Worm (Caenorhabditis elegans) whole organism, L4 larva: ENCODE data around the gene prx-10.
A peak's percentile ranks its signal among the peaks of the same experiment; 100 is the strongest.

Experiments used
- F10B5.3 ChIP-seq: sonication (generic microtip); optimal IDR thresholded peaks from 2 replicates; lab custom pipeline; 2016; ENCODE audit warnings: mild to moderate bottlenecking, missing genetic modification characterization, missing compliant biosample characterization
- F37D6.2 ChIP-seq: sonication (generic microtip); optimal IDR thresholded peaks from 2 replicates; lab custom pipeline; 2016; ENCODE audit warnings: mild to moderate bottlenecking, missing genetic modification characterization, missing compliant biosample characterization
- F44E2.7 ChIP-seq: fragments of 200-800 bp; sonication (Bioruptor generic); IDR thresholded peaks from 2 replicates; pipeline ENCODE4 v2.1.2; 2022; ENCODE audit warnings: missing genetic modification characterization, missing compliant biosample characterization
- T20F7.1 ChIP-seq: fragments of 200-800 bp; sonication (Bioruptor generic); optimal IDR thresholded peaks from 2 replicates; lab custom pipeline; 2018; ENCODE audit warnings: mild to moderate bottlenecking, missing genetic modification characterization, missing compliant biosample characterization
- T26A8.4 ChIP-seq: fragments of 200-800 bp; sonication (Bioruptor generic); IDR thresholded peaks from 2 replicates; pipeline ENCODE4 v1.3.6; 2022; ENCODE audit warnings: missing genetic modification characterization, missing compliant biosample characterization
- Y105C5A.15 ChIP-seq: fragments of 200-800 bp; sonication (Bioruptor generic); IDR thresholded peaks from 2 replicates; pipeline ENCODE4 v1.3.6; 2022; ENCODE audit warnings: missing genetic modification characterization, missing compliant biosample characterization
- Y5F2A.4 ChIP-seq: fragments of 200-800 bp; sonication (Bioruptor generic); optimal IDR thresholded peaks from 2 replicates; lab custom pipeline; 2018; ENCODE audit warnings: mild to moderate bottlenecking, missing genetic modification characterization, missing compliant biosample characterization
- Y75B8A.6 ChIP-seq: fragments of 200-800 bp; sonication (Bioruptor generic); IDR thresholded peaks from 2 replicates; pipeline ENCODE4 v1.3.6; 2022; ENCODE audit warnings: missing genetic modification reagents, missing genetic modification characterization, missing compliant biosample characterization
- ZK337.2 ChIP-seq: fragments of 200-800 bp; sonication (Bioruptor generic); IDR thresholded peaks from 2 replicates; pipeline ENCODE4 v1.3.6; 2022; ENCODE audit warnings: missing genetic modification reagents, missing genetic modification characterization, missing compliant biosample characterization
- ceh-32 ChIP-seq: sonication (generic microtip); optimal IDR thresholded peaks from 2 replicates; lab custom pipeline; 2016; ENCODE audit warnings: mild to moderate bottlenecking, missing genetic modification characterization, missing compliant biosample characterization; ENCODE audit not compliant: poor library complexity
- ceh-62 ChIP-seq: sonication (generic microtip); optimal IDR thresholded peaks from 2 replicates; lab custom pipeline; 2017; ENCODE audit warnings: missing biosample characterization, missing genetic modification characterization
- cey-2 ChIP-seq: sonication (generic microtip); optimal IDR thresholded peaks from 3 replicates; lab custom pipeline; 2017; ENCODE audit warnings: missing genetic modification characterization, mild to moderate bottlenecking, missing compliant biosample characterization, antibody characterized with exemption, borderline replicate concordance; ENCODE audit not compliant: insufficient read depth
- daf-16 ChIP-seq, 3 experiments: sonication (generic microtip); optimal IDR thresholded peaks; 2 replicates each; lab custom pipeline; 2016 to 2017; ENCODE audit warnings: missing genetic modification characterization in 3 of 3, missing genetic modification reagents in 3 of 3, mild to moderate bottlenecking in 2 of 3, missing compliant biosample characterization in 2 of 3, missing biosample characterization in 1 of 3, moderate library complexity in 1 of 3
- daf-8 ChIP-seq: fragments of 200-800 bp; sonication (Bioruptor generic); IDR thresholded peaks from 2 replicates; pipeline ENCODE4 v1.3.6; 2022; ENCODE audit warnings: missing genetic modification characterization, missing compliant biosample characterization
- dmd-9 ChIP-seq: fragments of 200-800 bp; sonication (Bioruptor generic); IDR thresholded peaks from 2 replicates; pipeline ENCODE4 v1.3.6; 2022; ENCODE audit warnings: missing genetic modification reagents, missing genetic modification characterization, missing compliant biosample characterization
- dpl-1 ChIP-seq: fragments of 150-350 bp; optimal IDR thresholded peaks from 2 replicates; lab custom pipeline; 2014; ENCODE audit warnings: missing biosample characterization, missing genetic modification reagents, missing genetic modification characterization
- fos-1 ChIP-seq: fragments of 150-350 bp; optimal IDR thresholded peaks from 2 replicates; lab custom pipeline; 2014; ENCODE audit warnings: missing biosample characterization, missing genetic modification characterization
- hlh-11 ChIP-seq: fragments of 200-800 bp; sonication (Bioruptor generic); optimal IDR thresholded peaks from 2 replicates; lab custom pipeline; 2018; ENCODE audit warnings: mild to moderate bottlenecking, missing genetic modification characterization, missing compliant biosample characterization
- lim-7 ChIP-seq: fragments of 200-800 bp; sonication (Bioruptor generic); IDR thresholded peaks from 2 replicates; pipeline ENCODE4 v1.3.6; 2022; ENCODE audit warnings: missing genetic modification characterization, missing compliant biosample characterization
- lin-1 ChIP-seq: fragments of 200-800 bp; sonication (Bioruptor generic); IDR thresholded peaks from 2 replicates; pipeline ENCODE4 v1.3.6; 2022; ENCODE audit warnings: missing genetic modification reagents, missing genetic modification characterization, missing compliant biosample characterization
- lin-15B ChIP-seq: fragments of 150-350 bp; sonication (generic microtip); optimal IDR thresholded peaks from 3 replicates; lab custom pipeline; 2014; ENCODE audit warnings: missing biosample characterization, missing genetic modification characterization
- lir-3 ChIP-seq: sonication (generic microtip); optimal IDR thresholded peaks from 2 replicates; lab custom pipeline; 2016; ENCODE audit warnings: mild to moderate bottlenecking, missing genetic modification characterization, missing compliant biosample characterization
- lsy-2 ChIP-seq, 2 experiments: fragments of 150-350 bp in 1 of 2; sonication (generic microtip) in 1 of 2; optimal IDR thresholded peaks; 2 replicates each; lab custom pipeline; 2014 to 2017; ENCODE audit warnings: missing biosample characterization in 2 of 2, missing genetic modification characterization in 2 of 2
- madf-5 ChIP-seq, 2 experiments: fragments of 200-800 bp; sonication (Bioruptor generic); IDR thresholded peaks; 2 replicates each; pipeline ENCODE4 v1.3.6; 2022; ENCODE audit warnings: missing compliant biosample characterization in 2 of 2, missing genetic modification characterization in 2 of 2
- madf-9 ChIP-seq: fragments of 200-800 bp; sonication (Bioruptor generic); conservative IDR thresholded peaks from 2 replicates; pipeline ENCODE4 v1.3.6; 2022; ENCODE audit warnings: missing genetic modification reagents, missing genetic modification characterization, missing compliant biosample characterization
- mdl-1 ChIP-seq, 2 experiments: fragments of 150-350 bp in 1 of 2; sonication (generic microtip) in 1 of 2; optimal IDR thresholded peaks; 2 replicates each; lab custom pipeline; 2014 to 2017; ENCODE audit warnings: missing biosample characterization in 2 of 2, missing genetic modification characterization in 2 of 2
- nhr-102 ChIP-seq: sonication (generic microtip); optimal IDR thresholded peaks from 2 replicates; lab custom pipeline; 2016; ENCODE audit warnings: mild to moderate bottlenecking, missing genetic modification characterization, moderate library complexity, missing compliant biosample characterization
- nhr-28 ChIP-seq: fragments of 150-350 bp; optimal IDR thresholded peaks from 2 replicates; lab custom pipeline; 2014; ENCODE audit warnings: missing biosample characterization, missing genetic modification characterization
- nhr-42 ChIP-seq: fragments of 200-800 bp; sonication (Bioruptor generic); IDR thresholded peaks from 2 replicates; pipeline ENCODE4 v1.3.6; 2022; ENCODE audit warnings: missing genetic modification characterization, missing compliant biosample characterization
- nhr-6 ChIP-seq: fragments of 150-350 bp; optimal IDR thresholded peaks from 2 replicates; lab custom pipeline; 2014; ENCODE audit warnings: missing biosample characterization, missing genetic modification characterization
- pha-4 ChIP-seq, 2 experiments: fragments of 150-350 bp in 1 of 2; fragments of 200-800 bp in 1 of 2; sonication (Bioruptor generic) in 1 of 2; IDR thresholded peaks in 1 of 2; optimal IDR thresholded peaks in 1 of 2; 2 replicates each; pipeline versions ENCODE4 v1.3.6 to Lab custom; 2014 to 2022; ENCODE audit warnings: missing genetic modification characterization in 2 of 2, missing genetic modification reagents in 2 of 2, missing biosample characterization in 1 of 2, missing compliant biosample characterization in 1 of 2
- php-3 ChIP-seq: fragments of 200-800 bp; sonication (Bioruptor generic); IDR thresholded peaks from 2 replicates; pipeline ENCODE4 v1.3.6; 2022; ENCODE audit warnings: missing genetic modification reagents, missing genetic modification characterization, missing compliant biosample characterization
- pqm-1 ChIP-seq: sonication (generic microtip); optimal IDR thresholded peaks from 2 replicates; lab custom pipeline; 2017; ENCODE audit warnings: missing biosample characterization, missing genetic modification characterization
- rbr-2 ChIP-seq: sonication (generic microtip); optimal IDR thresholded peaks from 2 replicates; lab custom pipeline; 2016; ENCODE audit warnings: missing genotype, missing genetic modification characterization, missing compliant biosample characterization
- sdz-12 ChIP-seq: fragments of 200-800 bp; sonication (Bioruptor generic); optimal IDR thresholded peaks from 2 replicates; lab custom pipeline; 2018; ENCODE audit warnings: mild to moderate bottlenecking, missing genetic modification characterization, missing compliant biosample characterization
- skn-1 ChIP-seq: fragments of 150-350 bp; optimal IDR thresholded peaks from 2 replicates; lab custom pipeline; 2014; ENCODE audit warnings: missing biosample characterization, missing genetic modification characterization
- tag-97 ChIP-seq: fragments of 200-800 bp; sonication (Bioruptor generic); IDR thresholded peaks from 2 replicates; pipeline ENCODE4 v1.3.6; 2022; ENCODE audit warnings: missing genetic modification characterization, missing compliant biosample characterization
- tra-1 ChIP-seq: fragments of 200-800 bp; sonication (Bioruptor generic); IDR thresholded peaks from 2 replicates; pipeline ENCODE4 v1.3.6; 2022; ENCODE audit warnings: missing genetic modification reagents, missing genetic modification characterization, missing compliant biosample characterization
- unc-39 ChIP-seq: sonication (generic microtip); optimal IDR thresholded peaks from 2 replicates; lab custom pipeline; 2017; ENCODE audit warnings: missing biosample characterization, missing genetic modification characterization
- unc-62 ChIP-seq, 3 experiments: fragments of 150-350 bp in 1 of 3; sonication (generic microtip); optimal IDR thresholded peaks in 2 of 3; peaks in 1 of 3; 1 replicate in 1 of 3; 2 replicates in 2 of 3; lab custom pipeline; 2014 to 2017; ENCODE audit warnings: missing biosample characterization in 3 of 3, missing genetic modification characterization in 3 of 3, missing genetic modification reagents in 3 of 3, missing genotype in 1 of 3
- vab-7 ChIP-seq: fragments of 200-800 bp; sonication (Bioruptor generic); IDR thresholded peaks from 2 replicates; pipeline ENCODE4 v1.3.6; 2022; ENCODE audit warnings: missing genetic modification reagents, missing genetic modification characterization, missing compliant biosample characterization
- zag-1 ChIP-seq: fragments of 150-350 bp; optimal IDR thresholded peaks from 2 replicates; lab custom pipeline; 2014; ENCODE audit warnings: missing biosample characterization, missing genetic modification characterization

Gene prx-10

DNA sequence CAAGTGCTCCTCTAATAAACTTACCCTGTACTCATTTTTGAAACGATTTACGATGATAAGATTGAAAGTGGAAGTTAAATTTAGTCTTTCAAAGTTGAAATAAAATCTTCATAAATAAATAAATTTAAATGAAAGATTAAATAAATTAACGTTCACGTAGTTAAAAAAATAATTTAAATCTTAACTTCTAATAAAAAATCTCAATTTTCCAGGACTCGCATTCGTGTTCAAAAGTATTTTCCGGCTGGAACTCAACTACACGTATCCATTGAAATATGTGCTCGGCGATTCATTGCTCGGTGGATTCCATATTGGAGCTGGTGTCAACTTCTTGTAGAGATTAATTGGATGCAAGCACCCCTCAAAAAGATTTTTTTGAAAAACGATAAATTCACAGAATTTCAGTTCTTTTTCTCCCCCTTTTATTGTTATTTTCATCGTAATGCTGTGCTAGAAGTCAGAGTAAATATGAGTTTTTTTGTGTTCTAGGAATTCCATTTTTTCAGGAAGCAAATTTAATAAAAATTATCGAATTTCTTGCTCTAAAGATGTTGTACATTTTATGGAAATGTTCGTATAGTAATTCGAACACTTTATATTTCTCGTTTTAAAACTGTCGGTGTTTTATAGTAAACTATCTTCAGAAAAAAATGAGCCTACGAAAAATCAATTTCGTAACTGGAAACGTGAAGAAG, 27.2 kb downstream of the prx-10 start, which contains the start of the genes C34E10.9 and hap-1:
Gene C34E10.9, minus strand, starts transcription at position 101 of the 695 bp plus-strand sequence.
Gene hap-1, plus strand, starts transcription at position 645 of the 695 bp plus-strand sequence.
- TF ChIP-seq nhr-6 (no peak), ceh-32 (tag; lab: Kevin White, UChicago) (no peak), mdl-1 (tag; optimal IDR thresholded peaks at IDR 0.05; lab: Kevin White, UChicago) (no peak)

DNA sequence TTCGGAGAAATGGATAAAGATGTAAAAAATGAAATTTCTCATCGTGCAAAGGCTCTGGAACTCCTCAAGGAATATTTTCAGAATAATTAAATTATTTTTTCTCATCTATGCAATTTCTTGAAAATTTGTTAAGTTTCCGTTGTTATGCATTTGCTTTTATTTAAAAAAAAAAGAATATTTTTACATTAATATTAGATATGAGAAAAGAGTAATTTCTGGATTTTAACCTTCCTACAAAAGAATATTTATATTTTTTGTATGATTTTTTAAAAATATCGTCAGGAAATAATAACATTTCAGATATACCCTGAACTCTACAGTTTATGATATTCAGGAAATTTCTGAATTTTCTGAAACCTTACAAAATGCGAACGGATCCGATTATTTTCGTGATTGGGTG, 28.6 kb downstream of the prx-10 start, which contains the start of gene gro-1:
Gene gro-1, plus strand, starts transcription at position 301 of the 400 bp plus-strand sequence.
- no peak for TF ChIP-seq php-3 (GFP tag; lab: Robert Waterston, UW)
- TF ChIP-seq unc-62 (GFP tag; optimal IDR thresholded peaks at IDR 0.05 in 1 of 2; lab: Kevin White, UChicago), result peak in 1 of 2 experiments; percentile 17
- no peak for TF ChIP-seq unc-62 (tag; optimal IDR thresholded peaks at IDR 0.05; lab: Kevin White, UChicago)
- TF ChIP-seq F10B5.3 (tag; lab: Kevin White, UChicago), result no peak
- TF ChIP-seq F44E2.7 (GFP tag; lab: Robert Waterston, UW), result no peak
- TF ChIP-seq rbr-2 (tag; lab: Kevin White, UChicago), result no peak

DNA sequence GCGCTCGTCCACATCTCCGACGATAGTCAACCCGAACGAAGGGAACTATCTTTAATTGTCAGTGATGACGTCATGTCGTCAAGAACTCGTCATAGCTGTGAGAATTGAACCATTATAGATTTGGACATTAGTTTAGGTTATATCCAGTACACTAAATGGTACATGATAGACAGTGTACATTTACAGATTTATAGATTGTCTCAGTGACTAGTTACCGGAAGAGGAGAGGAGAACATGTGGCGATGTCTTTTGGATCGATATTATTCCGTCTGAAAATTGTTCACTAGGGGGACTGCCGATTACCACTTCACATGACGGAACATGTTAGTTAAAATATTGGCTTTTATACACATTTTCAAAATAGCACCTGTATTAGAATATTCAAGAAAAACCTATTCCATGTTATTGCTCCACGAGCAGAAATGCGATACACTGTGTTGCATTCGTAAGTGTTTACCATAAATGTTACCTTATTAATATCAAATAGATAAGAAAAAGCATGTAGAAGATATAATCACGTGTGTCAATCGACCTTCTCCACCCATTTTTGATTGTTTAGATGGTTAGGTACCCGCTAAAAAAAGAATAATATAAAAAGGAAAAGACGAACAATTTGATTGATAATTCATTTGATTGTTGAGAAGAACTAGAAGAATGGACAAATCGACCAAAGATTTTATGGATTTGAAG, 31.2 kb downstream of the prx-10 start, which contains the start of gene ZC395.5:
Gene ZC395.5, plus strand, starts transcription at position 632 of the 690 bp plus-strand sequence.
- TF ChIP-seq php-3 (GFP tag; lab: Robert Waterston, UW), result 0 out of 2 replicates have a peak, but pooled peaks have one; percentile 44
- TF ChIP-seq mdl-1 (tag; optimal IDR thresholded peaks at IDR 0.05; lab: Kevin White, UChicago), result peak in 1 of 2 experiments; percentile 27
- no peak for TF ChIP-seq nhr-42 (GFP tag; lab: Robert Waterston, UW)
- peak; percentile 23 for TF ChIP-seq hlh-11 (tag; lab: Kevin White, UChicago)
- TF ChIP-seq skn-1, result no peak
- TF ChIP-seq Y105C5A.15 (GFP tag; lab: Robert Waterston, UW), result no peak
- peak; percentile 54 for TF ChIP-seq pqm-1
- TF ChIP-seq ceh-62 (tag; lab: Kevin White, UChicago), result no peak
- TF ChIP-seq daf-16 (GFP tag; optimal IDR thresholded peaks at IDR 0.05; lab: Kevin White, UChicago), result no peak
- peak; percentile 96 for TF ChIP-seq daf-16 (tag; optimal IDR thresholded peaks at IDR 0.05; lab: Kevin White, UChicago)
- TF ChIP-seq nhr-102 (tag; lab: Kevin White, UChicago), result no peak
- TF ChIP-seq sdz-12 (GFP tag; lab: Kevin White, UChicago), result no peak
- peak in 1 of 2 experiments; percentile 86 for TF ChIP-seq unc-62 (GFP tag; optimal IDR thresholded peaks at IDR 0.05 in 1 of 2; lab: Kevin White, UChicago)
- TF ChIP-seq unc-62 (tag; optimal IDR thresholded peaks at IDR 0.05; lab: Kevin White, UChicago), result no peak
- TF ChIP-seq madf-5 (GFP tag; IDR thresholded peaks at IDR 0.05; lab: Robert Waterston, UW), result no peak
- TF ChIP-seq madf-9, result no peak
- no peak for TF ChIP-seq Y5F2A.4 (GFP tag; lab: Kevin White, UChicago)
- TF ChIP-seq T26A8.4, result no peak
- no peak for TF ChIP-seq lin-1 (GFP tag; lab: Robert Waterston, UW)
- no peak for TF ChIP-seq pha-4 (GFP tag; IDR thresholded peaks at IDR 0.05; lab: Robert Waterston, UW)
- no peak for TF ChIP-seq pha-4 (tag; optimal IDR thresholded peaks at IDR 0.05; lab: Kevin White, UChicago)
- no peak for TF ChIP-seq tra-1 (GFP tag; lab: Robert Waterston, UW)
- TF ChIP-seq daf-8 (GFP tag; lab: Robert Waterston, UW), result no peak
- TF ChIP-seq dpl-1, result no peak
- no peak for TF ChIP-seq lir-3 (tag; lab: Kevin White, UChicago)
- TF ChIP-seq lsy-2 (tag; optimal IDR thresholded peaks at IDR 0.05; lab: Kevin White, UChicago), result no peak
- no peak for TF ChIP-seq F37D6.2 (tag; lab: Kevin White, UChicago)
- TF ChIP-seq T20F7.1 (GFP tag; lab: Kevin White, UChicago), result peak; percentile 10
- TF ChIP-seq cey-2 (tag; lab: Kevin White, UChicago), result no peak
- no peak for TF ChIP-seq ZK337.2 (GFP tag; lab: Robert Waterston, UW)
- no peak for TF ChIP-seq zag-1 (tag; lab: Kevin White, UChicago)
- no peak for TF ChIP-seq unc-39 (tag; lab: Kevin White, UChicago)
- TF ChIP-seq lin-15B, result no peak
- no peak for TF ChIP-seq lim-7 (GFP tag; lab: Robert Waterston, UW)
- no peak for TF ChIP-seq fos-1 (tag; lab: Kevin White, UChicago)
- no peak for TF ChIP-seq Y75B8A.6 (GFP tag; lab: Robert Waterston, UW)
- no peak for TF ChIP-seq tag-97 (GFP tag; lab: Robert Waterston, UW)
- peak; percentile 12 for TF ChIP-seq nhr-28 (tag; lab: Kevin White, UChicago)
- TF ChIP-seq dmd-9, result no peak
- TF ChIP-seq vab-7, result no peak
